Fruit fly (Drosophila melanogaster) whole organism, pupa: Measurements from ENCODE around the gene mrva.

Source experiments
- CG8159 ChIP-seq: fragments of 200-800 bp; sonication (Bioruptor generic); optimal IDR thresholded peaks from 3 replicates; lab custom pipeline; 2018; ENCODE audit warnings: missing biosample characterization, mild to moderate bottlenecking, missing genetic modification characterization, moderate library complexity
- CG8301 ChIP-seq: fragments of 200-800 bp; sonication (Bioruptor generic); optimal IDR thresholded peaks from 2 replicates; lab custom pipeline; 2018; ENCODE audit warnings: missing biosample characterization, mild to moderate bottlenecking, missing genetic modification characterization
- CG9948 ChIP-seq: fragments of 200-800 bp; sonication (Bioruptor generic); optimal IDR thresholded peaks from 2 replicates; lab custom pipeline; 2018; ENCODE audit warnings: missing biosample characterization, mild to moderate bottlenecking, missing genetic modification characterization, moderate library complexity
- fd96Ca ChIP-seq: fragments of 200-800 bp; sonication (Bioruptor generic); IDR thresholded peaks from 3 replicates; pipeline ENCODE4 v1.3.6; 2022; ENCODE audit warnings: missing biosample characterization, missing genetic modification characterization

- TF ChIP-seq CG8159 (tag; lab: Kevin White, UChicago) (no peak), CG8301 (no peak), fd96Ca (GFP tag; lab: Robert Waterston, UW) (no peak), CG9948 (tag; lab: Kevin White, UChicago) (no peak)
Observed at dm6 chr3L:7376830-7377229, 48.2 kb upstream of the mrva start.
